Worm (Caenorhabditis elegans): ENCODE data around the gene C05B5.17.

- TF ChIP-seq him-1 (tag; optimal IDR thresholded peaks at IDR 0.05) (no peak), W03F9.2 (tag; optimal IDR thresholded peaks at IDR 0.05) (no peak), dao-5 (tag; optimal IDR thresholded peaks at IDR 0.05) (no peak)
Measured at ce11 chrIII:9963447-9963846, 35.7 kb downstream of the C05B5.17 start.
